Fruit fly (Drosophila melanogaster): ENCODE measurements around the gene CtIP.

Gene CtIP

DNA sequence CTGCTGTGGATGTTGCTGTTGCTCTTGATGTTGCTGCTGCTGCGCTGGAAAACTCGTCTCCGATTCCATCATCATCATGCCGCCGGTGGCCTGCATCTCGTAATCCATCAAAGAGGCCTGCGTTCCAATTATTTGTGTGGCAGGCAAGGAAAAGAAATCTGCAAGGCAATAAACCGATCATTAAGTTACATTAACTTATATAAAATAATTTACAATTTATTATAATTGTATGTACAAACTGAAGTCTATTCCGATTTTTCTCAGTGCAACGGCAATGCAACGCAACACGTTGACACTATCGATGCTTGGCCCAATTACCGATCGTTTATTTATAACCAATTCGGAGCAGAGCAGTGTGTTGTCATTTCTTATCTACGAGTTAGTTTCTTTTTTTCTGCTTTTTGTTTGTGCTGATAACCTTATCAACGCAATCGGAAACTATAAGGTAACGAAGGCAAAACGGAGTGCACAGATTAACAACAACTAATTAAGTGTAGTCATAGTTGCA is 35.0 kb downstream of the CtIP start (continued):
- TF ChIP-seq corto (GFP tag; optimal IDR thresholded peaks at IDR 0.05), result no peak
- 0 out of 2 replicates have a peak, but pooled peaks have one; percentile 21 for TF ChIP-seq GATAe (GFP tag; conservative IDR thresholded peaks at IDR 0.05)
- peak; percentile 57 for TF ChIP-seq CG2712 (tag; optimal IDR thresholded peaks at IDR 0.05)
- no peak for TF ChIP-seq tna (GFP tag; IDR thresholded peaks at IDR 0.05; ENCODE audit: partially characterized antibody)
- TF ChIP-seq CG7963 (GFP tag; IDR thresholded peaks at IDR 0.05; ENCODE audit: partially characterized antibody), result no peak
- TF ChIP-seq ATbp (GFP tag; optimal IDR thresholded peaks at IDR 0.05), result peak; percentile 62
- no peak for TF ChIP-seq Ravus (GFP tag; IDR thresholded peaks at IDR 0.05)
- no peak for TF ChIP-seq Bgb (GFP tag; IDR thresholded peaks at IDR 0.05; ENCODE audit: partially characterized antibody)
- TF ChIP-seq caup (GFP tag; optimal IDR thresholded peaks at IDR 0.05; ENCODE audit: severe bottlenecking), result peak; percentile 18
- TF ChIP-seq CG16779 (GFP tag; IDR thresholded peaks at IDR 0.05), result no peak
- peak; percentile 18 for TF ChIP-seq CG4328 (GFP tag; optimal IDR thresholded peaks at IDR 0.05)
- TF ChIP-seq CG3065 (GFP tag; optimal IDR thresholded peaks at IDR 0.05), result no peak
- TF ChIP-seq sna (GFP tag; IDR thresholded peaks at IDR 0.05; ENCODE audit: partially characterized antibody), result no peak
- peak; percentile 1 for TF ChIP-seq HmgZ (tag; optimal IDR thresholded peaks at IDR 0.05)
- TF ChIP-seq CG15269 (tag; optimal IDR thresholded peaks at IDR 0.05), result peak; percentile 56
- no peak for TF ChIP-seq mld (GFP tag; IDR thresholded peaks at IDR 0.05; ENCODE audit: partially characterized antibody)
- TF ChIP-seq CG4424 (GFP tag; optimal IDR thresholded peaks at IDR 0.05), result peak; percentile 19
- TF ChIP-seq rib (GFP tag; IDR thresholded peaks at IDR 0.05), result peak; percentile 23; the same call in 1 of the 2 replicates
- TF ChIP-seq Adf1 (GFP tag; IDR thresholded peaks at IDR 0.05), result no peak
- TF ChIP-seq wdn (GFP tag; IDR thresholded peaks at IDR 0.05), result no peak
- peak; percentile 45 for TF ChIP-seq lmd (GFP tag; IDR thresholded peaks at IDR 0.05)
- no peak for TF ChIP-seq en (GFP tag; optimal IDR thresholded peaks at IDR 0.05)
- peak; percentile 67 for TF ChIP-seq CG34376 (GFP tag; optimal IDR thresholded peaks at IDR 0.05)
- TF ChIP-seq CG17568 (GFP tag; optimal IDR thresholded peaks at IDR 0.05), result peak; percentile 34
- peak; percentile 45 for TF ChIP-seq az2 (GFP tag; optimal IDR thresholded peaks at IDR 0.05)
- peak; percentile 8 for TF ChIP-seq CG1602 (GFP tag; optimal IDR thresholded peaks at IDR 0.05)
- TF ChIP-seq CG7357 (GFP tag; IDR thresholded peaks at IDR 0.05), result no peak
- TF ChIP-seq Ada2b (GFP tag; IDR thresholded peaks at IDR 0.05), result peak; percentile 68
- TF ChIP-seq bbx (GFP tag; IDR thresholded peaks at IDR 0.05; ENCODE audit: partially characterized antibody), result no peak
- TF ChIP-seq CG6689 (GFP tag; IDR thresholded peaks at IDR 0.05), result 0 out of 2 replicates have a peak, but pooled peaks have one; percentile 15
- peak in 1 of 2 experiments; percentile 66 for TF ChIP-seq bsh (GFP tag; optimal IDR thresholded peaks at IDR 0.05)
- TF ChIP-seq nerfin-1 (tag; optimal IDR thresholded peaks at IDR 0.05), result no peak
- TF ChIP-seq dm (GFP tag; optimal IDR thresholded peaks at IDR 0.05), result no peak
- TF ChIP-seq BEAF-32 (GFP tag; optimal IDR thresholded peaks at IDR 0.05), result no peak
- TF ChIP-seq pros (GFP tag; optimal IDR thresholded peaks at IDR 0.05), result no peak
- no peak for TF ChIP-seq CG6854 (GFP tag; optimal IDR thresholded peaks at IDR 0.05)
- peak; percentile 42; the same call in 1 of the 2 replicates for TF ChIP-seq slbo (GFP tag; IDR thresholded peaks at IDR 0.05)
- TF ChIP-seq CG13424 (tag; optimal IDR thresholded peaks at IDR 0.05), result peak; percentile 44

DNA sequence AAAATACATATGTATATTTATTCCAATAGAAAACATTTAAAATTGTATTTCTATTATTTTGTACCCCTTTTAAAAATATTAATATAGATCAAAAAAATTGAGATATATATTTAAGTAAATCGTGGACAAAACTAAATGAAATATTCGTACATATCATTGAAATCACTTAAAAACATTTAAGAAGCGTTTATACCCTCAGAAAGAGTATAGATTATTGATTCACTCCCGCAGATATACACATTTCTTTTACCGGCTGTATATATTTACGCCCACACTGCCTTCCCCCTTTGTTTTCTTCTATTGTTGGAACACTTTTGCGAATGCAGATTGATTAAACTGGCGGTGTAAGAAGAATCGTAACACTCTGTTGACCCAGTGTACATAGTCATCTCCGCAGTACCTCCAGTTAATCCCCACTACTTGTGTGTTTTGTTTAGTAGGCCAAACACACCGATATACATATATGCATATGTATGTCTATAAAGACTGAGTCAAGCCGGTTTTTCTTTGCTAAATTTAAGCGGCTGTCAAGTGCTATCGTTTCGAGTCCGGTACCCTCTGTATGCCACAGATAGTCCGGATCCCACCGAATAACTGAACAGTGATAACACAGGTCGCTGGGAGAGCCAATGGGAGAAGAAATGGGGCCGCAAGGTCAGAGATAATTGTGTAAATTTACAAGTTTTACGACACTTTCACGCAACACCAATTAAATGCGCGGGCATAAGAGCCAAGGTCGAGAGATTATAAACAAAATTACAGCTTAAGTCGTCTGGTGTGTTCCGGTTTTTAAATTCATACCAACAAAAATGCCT is 35.7 kb downstream of the CtIP start:
- TF ChIP-seq ems (GFP tag; optimal IDR thresholded peaks at IDR 0.05), result peak; percentile 60
- no peak for TF ChIP-seq toy (GFP tag; IDR thresholded peaks at IDR 0.05)
- TF ChIP-seq D19B (GFP tag; optimal IDR thresholded peaks at IDR 0.05), result no peak
- TF ChIP-seq bsh (GFP tag; optimal IDR thresholded peaks at IDR 0.05), result peak in 1 of 2 experiments; percentile 58
- TF ChIP-seq Xbp1 (GFP tag; optimal IDR thresholded peaks at IDR 0.05), result no peak
- TF ChIP-seq Awh (GFP tag; IDR thresholded peaks at IDR 0.05), result peak; percentile 52; the same call in 1 of the 2 replicates
- peak; percentile 57 for TF ChIP-seq Sox102F (GFP tag; optimal IDR thresholded peaks at IDR 0.05)
- TF ChIP-seq CG14667 (GFP tag; IDR thresholded peaks at IDR 0.05), result no peak
- peak; percentile 69 for TF ChIP-seq CrebB (tag; optimal IDR thresholded peaks at IDR 0.05)
- TF ChIP-seq CG3407 (GFP tag; optimal IDR thresholded peaks at IDR 0.05), result peak; percentile 77
- peak; percentile 22 for TF ChIP-seq CG34376 (GFP tag; optimal IDR thresholded peaks at IDR 0.05)
- no peak for TF ChIP-seq Elba2 (GFP tag; optimal IDR thresholded peaks at IDR 0.05)
- TF ChIP-seq CG34224 (GFP tag; IDR thresholded peaks at IDR 0.05; ENCODE audit: partially characterized antibody), result no peak
